Worm (Caenorhabditis elegans) whole organism, L1 larva: ENCODE data around the gene pfd-4.

ENCODE experiments used
- C04F5.9 ChIP-seq: sonication (generic microtip); optimal IDR thresholded peaks from 2 replicates; lab custom pipeline; 2016; ENCODE audit warnings: missing genetic modification characterization, missing compliant biosample characterization
- ama-1 ChIP-seq: fragments of 150-350 bp; optimal IDR thresholded peaks from 2 replicates; lab custom pipeline; 2014
- ceh-82 ChIP-seq, 3 experiments: fragments of 150-350 bp in 1 of 3; sonication (generic microtip) in 2 of 3; optimal IDR thresholded peaks; 2 replicates each; lab custom pipeline; 2014 to 2017; ENCODE audit warnings: missing biosample characterization in 3 of 3, missing genetic modification characterization in 3 of 3
- dpl-1 ChIP-seq, 3 experiments: fragments of 150-350 bp in 2 of 3; sonication (generic microtip) in 1 of 3; optimal IDR thresholded peaks; 2 replicates each; lab custom pipeline; 2014 to 2017; ENCODE audit warnings: missing biosample characterization in 3 of 3, missing genetic modification characterization in 3 of 3, missing genetic modification reagents in 3 of 3
- jun-1 ChIP-seq: fragments of 150-350 bp; optimal IDR thresholded peaks from 2 replicates; lab custom pipeline; 2014; ENCODE audit warnings: missing biosample characterization, missing genetic modification reagents, missing genetic modification characterization
- lin-39 ChIP-seq: fragments of 150-350 bp; optimal IDR thresholded peaks from 2 replicates; lab custom pipeline; 2014; ENCODE audit warnings: missing biosample characterization, missing genetic modification reagents, missing genetic modification characterization
- lir-3 ChIP-seq: sonication (generic microtip); optimal IDR thresholded peaks from 2 replicates; lab custom pipeline; 2016; ENCODE audit warnings: mild to moderate bottlenecking, missing genetic modification characterization, moderate library complexity, missing compliant biosample characterization; ENCODE audit not compliant: poor library complexity
- nhr-237 ChIP-seq: fragments of 150-350 bp; optimal IDR thresholded peaks from 2 replicates; lab custom pipeline; 2014; ENCODE audit warnings: missing biosample characterization, missing genetic modification characterization
- nhr-77 ChIP-seq: fragments of 150-350 bp; optimal IDR thresholded peaks from 2 replicates; lab custom pipeline; 2014; ENCODE audit warnings: missing biosample characterization, missing genetic modification characterization
- rnt-1 ChIP-seq: sonication (generic microtip); optimal IDR thresholded peaks from 2 replicates; lab custom pipeline; 2016; ENCODE audit warnings: mild to moderate bottlenecking, missing genetic modification characterization, moderate library complexity, missing compliant biosample characterization
- skn-1 ChIP-seq: fragments of 150-350 bp; optimal IDR thresholded peaks from 2 replicates; lab custom pipeline; 2014; ENCODE audit warnings: missing biosample characterization, missing genetic modification characterization
- snpc-4 ChIP-seq: fragments of 150-350 bp; optimal IDR thresholded peaks from 2 replicates; lab custom pipeline; 2014; ENCODE audit warnings: missing biosample characterization, missing genetic modification characterization
- tbx-2 ChIP-seq: sonication (generic microtip); optimal IDR thresholded peaks from 2 replicates; lab custom pipeline; 2016; ENCODE audit warnings: missing genetic modification characterization, missing compliant biosample characterization
- unc-62 ChIP-seq: fragments of 150-350 bp; optimal IDR thresholded peaks from 2 replicates; lab custom pipeline; 2014; ENCODE audit warnings: missing biosample characterization, missing genetic modification reagents, missing genetic modification characterization

- TF ChIP-seq unc-62 (no peak), snpc-4 (tag; lab: Kevin White, UChicago) (no peak), dpl-1 (GFP tag; optimal IDR thresholded peaks at IDR 0.05; lab: Kevin White, UChicago) (no peak), lir-3 (tag; lab: Kevin White, UChicago) (no peak), nhr-237 (tag; lab: Kevin White, UChicago) (no peak), nhr-77 (tag; lab: Kevin White, UChicago) (no peak), skn-1 (tag; lab: Kevin White, UChicago) (no peak), ceh-82 (tag; optimal IDR thresholded peaks at IDR 0.05; lab: Kevin White, UChicago) (no peak), jun-1 (tag; lab: Kevin White, UChicago) (no peak), rnt-1 (tag; lab: Kevin White, UChicago) (no peak), ama-1 (lab: Kevin White, UChicago) (no peak), lin-39 (tag; lab: Kevin White, UChicago) (no peak), tbx-2 (tag; lab: Kevin White, UChicago) (no peak), C04F5.9 (tag; lab: Kevin White, UChicago) (no peak)
Observed at ce11 chrIV:11336180-11336579, 21.2 kb downstream of the pfd-4 start.
